Worm (Caenorhabditis elegans) whole organism, L4 larva: Measurements from ENCODE around the gene clpr-2.

ENCODE experiments used
- D1046.2 ChIP-seq: fragments of 200-800 bp; sonication (Bioruptor generic); IDR thresholded peaks from 2 replicates; pipeline ENCODE4 v1.3.6; 2022; ENCODE audit warnings: missing genetic modification characterization, missing compliant biosample characterization
- F10B5.3 ChIP-seq: sonication (generic microtip); optimal IDR thresholded peaks from 2 replicates; lab custom pipeline; 2016; ENCODE audit warnings: mild to moderate bottlenecking, missing genetic modification characterization, missing compliant biosample characterization
- F37D6.2 ChIP-seq: sonication (generic microtip); optimal IDR thresholded peaks from 2 replicates; lab custom pipeline; 2016; ENCODE audit warnings: mild to moderate bottlenecking, missing genetic modification characterization, missing compliant biosample characterization
- F44E2.7 ChIP-seq: fragments of 200-800 bp; sonication (Bioruptor generic); IDR thresholded peaks from 2 replicates; pipeline ENCODE4 v2.1.2; 2022; ENCODE audit warnings: missing genetic modification characterization, missing compliant biosample characterization
- F49E8.2 ChIP-seq: sonication (generic microtip); optimal IDR thresholded peaks from 2 replicates; lab custom pipeline; 2016; ENCODE audit warnings: missing compliant biosample characterization, mild to moderate bottlenecking, missing genetic modification characterization, borderline replicate concordance
- R02D3.7 ChIP-seq: fragments of 150-350 bp; sonication (generic microtip); optimal IDR thresholded peaks from 3 replicates; lab custom pipeline; 2014; ENCODE audit warnings: missing biosample characterization, missing genetic modification characterization
- T20F7.1 ChIP-seq: fragments of 200-800 bp; sonication (Bioruptor generic); optimal IDR thresholded peaks from 2 replicates; lab custom pipeline; 2018; ENCODE audit warnings: mild to moderate bottlenecking, missing genetic modification characterization, missing compliant biosample characterization
- Y75B8A.6 ChIP-seq: fragments of 200-800 bp; sonication (Bioruptor generic); IDR thresholded peaks from 2 replicates; pipeline ENCODE4 v1.3.6; 2022; ENCODE audit warnings: missing genetic modification reagents, missing genetic modification characterization, missing compliant biosample characterization
- ZK546.5 ChIP-seq, 2 experiments: sonication (generic microtip); optimal IDR thresholded peaks; 2 replicates each; lab custom pipeline; 2017; ENCODE audit warnings: missing biosample characterization in 2 of 2, missing genetic modification characterization in 2 of 2
- aha-1 ChIP-seq: fragments of 150-350 bp; peaks from one replicate; lab custom pipeline; 2014; ENCODE audit warnings: missing biosample characterization, missing genetic modification characterization
- aly-2 ChIP-seq: sonication (generic microtip); optimal IDR thresholded peaks from 2 replicates; lab custom pipeline; 2018; ENCODE audit warnings: missing biosample characterization, missing genetic modification characterization
- arid-1 ChIP-seq: fragments of 200-800 bp; sonication (Bioruptor generic); conservative IDR thresholded peaks from 2 replicates; pipeline ENCODE4 v1.3.6; 2022; ENCODE audit warnings: missing genetic modification reagents, missing genetic modification characterization, missing compliant biosample characterization
- attf-4 ChIP-seq: sonication (generic microtip); optimal IDR thresholded peaks from 3 replicates; lab custom pipeline; 2017; ENCODE audit warnings: missing biosample characterization, missing genetic modification characterization
- ceh-32 ChIP-seq: sonication (generic microtip); optimal IDR thresholded peaks from 2 replicates; lab custom pipeline; 2016; ENCODE audit warnings: mild to moderate bottlenecking, missing genetic modification characterization, missing compliant biosample characterization; ENCODE audit not compliant: poor library complexity
- dmd-9 ChIP-seq: fragments of 200-800 bp; sonication (Bioruptor generic); IDR thresholded peaks from 2 replicates; pipeline ENCODE4 v1.3.6; 2022; ENCODE audit warnings: missing genetic modification reagents, missing genetic modification characterization, missing compliant biosample characterization
- duxl-1 ChIP-seq: sonication (generic microtip); optimal IDR thresholded peaks from 2 replicates; lab custom pipeline; 2016; ENCODE audit warnings: mild to moderate bottlenecking, missing genetic modification characterization, moderate library complexity, missing compliant biosample characterization; ENCODE audit not compliant: poor library complexity
- dve-1 ChIP-seq: sonication (generic microtip); optimal IDR thresholded peaks from 2 replicates; lab custom pipeline; 2017; ENCODE audit warnings: antibody characterized with exemption, mild to moderate bottlenecking, missing genetic modification characterization, missing compliant biosample characterization; ENCODE audit not compliant: insufficient read depth
- egl-43 ChIP-seq: fragments of 200-800 bp; sonication (Bioruptor generic); IDR thresholded peaks from 2 replicates; pipeline ENCODE4 v1.3.6; 2022; ENCODE audit warnings: missing genetic modification reagents, missing genetic modification characterization, missing compliant biosample characterization
- hif-1 ChIP-seq, 2 experiments: sonication (generic microtip); optimal IDR thresholded peaks; 2 replicates each; lab custom pipeline; 2016 to 2017; ENCODE audit warnings: missing compliant biosample characterization in 2 of 2, missing genetic modification characterization in 2 of 2, missing genetic modification reagents in 2 of 2, missing genotype in 2 of 2, mild to moderate bottlenecking in 1 of 2
- jun-1 ChIP-seq: fragments of 150-350 bp; optimal IDR thresholded peaks from 2 replicates; lab custom pipeline; 2014; ENCODE audit warnings: missing biosample characterization, missing genetic modification reagents, missing genetic modification characterization
- lim-7 ChIP-seq: fragments of 200-800 bp; sonication (Bioruptor generic); IDR thresholded peaks from 2 replicates; pipeline ENCODE4 v1.3.6; 2022; ENCODE audit warnings: missing genetic modification characterization, missing compliant biosample characterization
- lin-1 ChIP-seq: fragments of 200-800 bp; sonication (Bioruptor generic); IDR thresholded peaks from 2 replicates; pipeline ENCODE4 v1.3.6; 2022; ENCODE audit warnings: missing genetic modification reagents, missing genetic modification characterization, missing compliant biosample characterization
- lin-15B ChIP-seq: fragments of 150-350 bp; sonication (generic microtip); optimal IDR thresholded peaks from 3 replicates; lab custom pipeline; 2014; ENCODE audit warnings: missing biosample characterization, missing genetic modification characterization
- lir-3 ChIP-seq: sonication (generic microtip); optimal IDR thresholded peaks from 2 replicates; lab custom pipeline; 2016; ENCODE audit warnings: mild to moderate bottlenecking, missing genetic modification characterization, missing compliant biosample characterization
- lsy-2 ChIP-seq, 2 experiments: fragments of 150-350 bp in 1 of 2; sonication (generic microtip) in 1 of 2; optimal IDR thresholded peaks; 2 replicates each; lab custom pipeline; 2014 to 2017; ENCODE audit warnings: missing biosample characterization in 2 of 2, missing genetic modification characterization in 2 of 2
- madf-5 ChIP-seq, 2 experiments: fragments of 200-800 bp; sonication (Bioruptor generic); IDR thresholded peaks; 2 replicates each; pipeline ENCODE4 v1.3.6; 2022; ENCODE audit warnings: missing compliant biosample characterization in 2 of 2, missing genetic modification characterization in 2 of 2
- madf-9 ChIP-seq: fragments of 200-800 bp; sonication (Bioruptor generic); conservative IDR thresholded peaks from 2 replicates; pipeline ENCODE4 v1.3.6; 2022; ENCODE audit warnings: missing genetic modification reagents, missing genetic modification characterization, missing compliant biosample characterization
- mdl-1 ChIP-seq, 2 experiments: fragments of 150-350 bp in 1 of 2; sonication (generic microtip) in 1 of 2; optimal IDR thresholded peaks; 2 replicates each; lab custom pipeline; 2014 to 2017; ENCODE audit warnings: missing biosample characterization in 2 of 2, missing genetic modification characterization in 2 of 2
- mes-2 ChIP-seq: sonication (generic microtip); optimal IDR thresholded peaks from 2 replicates; lab custom pipeline; 2016; ENCODE audit warnings: missing genotype, mild to moderate bottlenecking, missing genetic modification characterization, missing compliant biosample characterization; ENCODE audit not compliant: poor library complexity, severe bottlenecking
- nhr-102 ChIP-seq: sonication (generic microtip); optimal IDR thresholded peaks from 2 replicates; lab custom pipeline; 2016; ENCODE audit warnings: mild to moderate bottlenecking, missing genetic modification characterization, moderate library complexity, missing compliant biosample characterization
- nhr-11 ChIP-seq: fragments of 150-350 bp; optimal IDR thresholded peaks from 2 replicates; lab custom pipeline; 2014; ENCODE audit warnings: missing biosample characterization, missing genetic modification characterization
- nhr-111 ChIP-seq: fragments of 200-800 bp; sonication (Bioruptor generic); optimal IDR thresholded peaks from 2 replicates; lab custom pipeline; 2018; ENCODE audit warnings: mild to moderate bottlenecking, missing genetic modification characterization, missing compliant biosample characterization
- nhr-41 ChIP-seq: fragments of 200-800 bp; sonication (Bioruptor generic); IDR thresholded peaks from 2 replicates; pipeline ENCODE4 v1.3.6; 2022; ENCODE audit warnings: missing genetic modification reagents, missing genetic modification characterization, missing compliant biosample characterization
- nhr-42 ChIP-seq: fragments of 200-800 bp; sonication (Bioruptor generic); IDR thresholded peaks from 2 replicates; pipeline ENCODE4 v1.3.6; 2022; ENCODE audit warnings: missing genetic modification characterization, missing compliant biosample characterization
- nhr-6 ChIP-seq: fragments of 150-350 bp; optimal IDR thresholded peaks from 2 replicates; lab custom pipeline; 2014; ENCODE audit warnings: missing biosample characterization, missing genetic modification characterization
- nhr-77 ChIP-seq: fragments of 150-350 bp; optimal IDR thresholded peaks from 2 replicates; lab custom pipeline; 2014; ENCODE audit warnings: missing biosample characterization, missing genetic modification characterization
- php-3 ChIP-seq: fragments of 200-800 bp; sonication (Bioruptor generic); IDR thresholded peaks from 2 replicates; pipeline ENCODE4 v1.3.6; 2022; ENCODE audit warnings: missing genetic modification reagents, missing genetic modification characterization, missing compliant biosample characterization
- pqm-1 ChIP-seq: sonication (generic microtip); optimal IDR thresholded peaks from 2 replicates; lab custom pipeline; 2017; ENCODE audit warnings: missing biosample characterization, missing genetic modification characterization
- rbr-2 ChIP-seq: sonication (generic microtip); optimal IDR thresholded peaks from 2 replicates; lab custom pipeline; 2016; ENCODE audit warnings: missing genotype, missing genetic modification characterization, missing compliant biosample characterization
- saeg-2 ChIP-seq: fragments of 200-800 bp; sonication (Bioruptor generic); IDR thresholded peaks from 2 replicates; pipeline ENCODE4 v1.3.6; 2022; ENCODE audit warnings: missing genetic modification reagents, missing genetic modification characterization, missing compliant biosample characterization
- sdz-12 ChIP-seq: fragments of 200-800 bp; sonication (Bioruptor generic); optimal IDR thresholded peaks from 2 replicates; lab custom pipeline; 2018; ENCODE audit warnings: mild to moderate bottlenecking, missing genetic modification characterization, missing compliant biosample characterization
- set-16 ChIP-seq: fragments of 200-800 bp; sonication (Bioruptor generic); IDR thresholded peaks from 2 replicates; pipeline ENCODE4 v1.3.6; 2022; ENCODE audit warnings: missing genetic modification reagents, missing genetic modification characterization, missing compliant biosample characterization
- skn-1 ChIP-seq: fragments of 150-350 bp; optimal IDR thresholded peaks from 2 replicates; lab custom pipeline; 2014; ENCODE audit warnings: missing biosample characterization, missing genetic modification characterization
- spr-1 ChIP-seq: sonication (generic microtip); optimal IDR thresholded peaks from 2 replicates; lab custom pipeline; 2016; ENCODE audit warnings: mild to moderate bottlenecking, missing genetic modification characterization, missing compliant biosample characterization
- unc-62 ChIP-seq, 3 experiments: fragments of 150-350 bp in 1 of 3; sonication (generic microtip); optimal IDR thresholded peaks in 2 of 3; peaks in 1 of 3; 1 replicate in 1 of 3; 2 replicates in 2 of 3; lab custom pipeline; 2014 to 2017; ENCODE audit warnings: missing biosample characterization in 3 of 3, missing genetic modification characterization in 3 of 3, missing genetic modification reagents in 3 of 3, missing genotype in 1 of 3
- vab-7 ChIP-seq: fragments of 200-800 bp; sonication (Bioruptor generic); IDR thresholded peaks from 2 replicates; pipeline ENCODE4 v1.3.6; 2022; ENCODE audit warnings: missing genetic modification reagents, missing genetic modification characterization, missing compliant biosample characterization
- zag-1 ChIP-seq: fragments of 150-350 bp; optimal IDR thresholded peaks from 2 replicates; lab custom pipeline; 2014; ENCODE audit warnings: missing biosample characterization, missing genetic modification characterization
- zfp-2 ChIP-seq: sonication (generic microtip); optimal IDR thresholded peaks from 2 replicates; lab custom pipeline; 2016; ENCODE audit warnings: mild to moderate bottlenecking, missing genetic modification characterization, missing compliant biosample characterization
- zip-11 ChIP-seq: fragments of 200-800 bp; sonication (Bioruptor generic); IDR thresholded peaks from 2 replicates; pipeline ENCODE4 v1.3.6; 2022; ENCODE audit warnings: missing genetic modification characterization, missing compliant biosample characterization
- zip-2 ChIP-seq: fragments of 150-350 bp; optimal IDR thresholded peaks from 2 replicates; lab custom pipeline; 2014; ENCODE audit warnings: missing biosample characterization, missing genetic modification characterization
- ztf-11 ChIP-seq: fragments of 150-350 bp; optimal IDR thresholded peaks from 2 replicates; lab custom pipeline; 2014; ENCODE audit warnings: missing biosample characterization, missing genetic modification characterization

The clpr-2 gene

ce11 chrII:1246855-1247259, 11.9 kb upstream of the clpr-2 start (continued):
- TF ChIP-seq ZK546.5 (tag; optimal IDR thresholded peaks at IDR 0.05; lab: Kevin White, UChicago) = no peak
- TF ChIP-seq duxl-1 (tag; lab: Kevin White, UChicago) = peak; percentile 81
- TF ChIP-seq nhr-6 (tag; lab: Kevin White, UChicago) = peak; percentile 58
- no peak for TF ChIP-seq php-3 (GFP tag; lab: Robert Waterston, UW)
- peak; percentile 89 for TF ChIP-seq egl-43 (GFP tag; lab: Robert Waterston, UW)
- TF ChIP-seq pqm-1 (tag; lab: Kevin White, UChicago) = no peak
- peak; percentile 25 for TF ChIP-seq lir-3 (tag; lab: Kevin White, UChicago)
- peak; percentile 80 for TF ChIP-seq nhr-42 (GFP tag; lab: Robert Waterston, UW)
- TF ChIP-seq arid-1 (GFP tag; lab: Robert Waterston, UW) = peak; percentile 63
- no peak for TF ChIP-seq lin-15B (tag; lab: Kevin White, UChicago)
- peak; percentile 69 to 75 for TF ChIP-seq lsy-2 (tag; optimal IDR thresholded peaks at IDR 0.05; lab: Kevin White, UChicago)
- TF ChIP-seq zip-2 (tag; lab: Kevin White, UChicago) = no peak
- TF ChIP-seq madf-5 (GFP tag; IDR thresholded peaks at IDR 0.05; lab: Robert Waterston, UW) = peak; percentile 24 to 87; a peak in 2 of 4 replicates
- TF ChIP-seq jun-1 = peak; percentile 39
- TF ChIP-seq attf-4 (tag; lab: Kevin White, UChicago) = peak; percentile 20
- TF ChIP-seq nhr-11 (tag; lab: Kevin White, UChicago) = peak; percentile 39
- TF ChIP-seq aly-2 (tag; lab: Kevin White, UChicago) = no peak
- TF ChIP-seq dve-1 (tag; lab: Kevin White, UChicago) = peak; percentile 89
- TF ChIP-seq nhr-77 (tag; lab: Kevin White, UChicago) = peak; percentile 53
- TF ChIP-seq madf-9 (GFP tag; lab: Robert Waterston, UW) = peak; percentile 100
- TF ChIP-seq rbr-2 (tag; lab: Kevin White, UChicago) = peak; percentile 80
- TF ChIP-seq sdz-12 (GFP tag; lab: Kevin White, UChicago) = no peak
- 0 out of 2 replicates have a peak, but pooled peaks have one; percentile 34 for TF ChIP-seq vab-7 (GFP tag; lab: Robert Waterston, UW)
- TF ChIP-seq set-16 (GFP tag; lab: Robert Waterston, UW) = peak; percentile 100
- no peak for TF ChIP-seq dmd-9
- TF ChIP-seq mdl-1 (tag; optimal IDR thresholded peaks at IDR 0.05; lab: Kevin White, UChicago) = peak; percentile 94 to 95
- TF ChIP-seq F37D6.2 (tag; lab: Kevin White, UChicago) = peak; percentile 43
- no peak for TF ChIP-seq zag-1 (tag; lab: Kevin White, UChicago)
- peak; percentile 61 for TF ChIP-seq F10B5.3
- TF ChIP-seq zip-11 (GFP tag; lab: Robert Waterston, UW) = no peak
- TF ChIP-seq R02D3.7 = no peak
- peak; percentile 85 for TF ChIP-seq spr-1 (tag; lab: Kevin White, UChicago)
- no peak for TF ChIP-seq D1046.2
- no peak for TF ChIP-seq nhr-111 (GFP tag; lab: Kevin White, UChicago)
- TF ChIP-seq lin-1 (GFP tag; lab: Robert Waterston, UW) = peak; percentile 77
- no peak for TF ChIP-seq Y75B8A.6 (GFP tag; lab: Robert Waterston, UW)
- TF ChIP-seq F49E8.2 = no peak
- peak; percentile 68 for TF ChIP-seq mes-2 (tag; lab: Kevin White, UChicago)
- TF ChIP-seq ceh-32 = no peak
- TF ChIP-seq ztf-11 = no peak
- TF ChIP-seq zfp-2 = no peak
- TF ChIP-seq saeg-2 (GFP tag; lab: Robert Waterston, UW) = peak; percentile 88
- TF ChIP-seq lim-7 (GFP tag; lab: Robert Waterston, UW) = no peak
- TF ChIP-seq nhr-102 = peak; percentile 84
- TF ChIP-seq T20F7.1 (GFP tag; lab: Kevin White, UChicago) = no peak
- peak; percentile 99 for TF ChIP-seq aha-1 (tag; lab: Kevin White, UChicago)
- peak in 1 of 2 experiments; percentile 99 for TF ChIP-seq unc-62 (GFP tag; optimal IDR thresholded peaks at IDR 0.05 in 1 of 2; lab: Kevin White, UChicago)
- no peak for TF ChIP-seq unc-62 (tag; optimal IDR thresholded peaks at IDR 0.05; lab: Kevin White, UChicago)
- peak; percentile 86 for TF ChIP-seq nhr-41
- TF ChIP-seq skn-1 (tag; lab: Kevin White, UChicago) = no peak
- TF ChIP-seq F44E2.7 (GFP tag; lab: Robert Waterston, UW) = no peak
- TF ChIP-seq hif-1 (tag; optimal IDR thresholded peaks at IDR 0.05; lab: Kevin White, UChicago) = peak in 1 of 2 experiments; percentile 84
